Worm (Caenorhabditis elegans) whole organism, young adult: Measurements from ENCODE around the gene eas-1.

ENCODE experiments used
- B0019.2 ChIP-seq: fragments of 200-800 bp; sonication (Bioruptor generic); conservative IDR thresholded peaks from 2 replicates; pipeline ENCODE4 v1.3.6; 2022; ENCODE audit warnings: missing genetic modification reagents, missing genetic modification characterization, missing compliant biosample characterization
- D2030.7 ChIP-seq: fragments of 200-800 bp; sonication (Bioruptor generic); IDR thresholded peaks from 2 replicates; pipeline ENCODE4 v1.3.6; 2022; ENCODE audit warnings: missing genetic modification reagents, missing genetic modification characterization, missing compliant biosample characterization
- F10E7.11 ChIP-seq: sonication (generic microtip); optimal IDR thresholded peaks from 2 replicates; lab custom pipeline; 2017; ENCODE audit warnings: mild to moderate bottlenecking, missing genetic modification characterization, moderate library complexity, missing compliant biosample characterization
- F22D6.2 ChIP-seq: sonication (generic microtip); optimal IDR thresholded peaks from 2 replicates; lab custom pipeline; 2016; ENCODE audit warnings: mild to moderate bottlenecking, missing genetic modification characterization, missing compliant biosample characterization
- F49E8.2 ChIP-seq: sonication (generic microtip); optimal IDR thresholded peaks from 3 replicates; lab custom pipeline; 2017; ENCODE audit warnings: missing genetic modification characterization, mild to moderate bottlenecking, missing compliant biosample characterization, antibody characterized with exemption, moderate library complexity; ENCODE audit not compliant: insufficient read depth
- F57C9.4 ChIP-seq: sonication (generic microtip); optimal IDR thresholded peaks from 2 replicates; lab custom pipeline; 2017; ENCODE audit warnings: mild to moderate bottlenecking, missing genetic modification characterization, missing compliant biosample characterization
- K11D2.4 ChIP-seq: fragments of 200-800 bp; sonication (Bioruptor generic); IDR thresholded peaks from 2 replicates; pipeline ENCODE4 v1.3.6; 2022; ENCODE audit warnings: missing genetic modification reagents, missing genetic modification characterization, missing compliant biosample characterization
- Y53F4B.3 ChIP-seq: fragments of 200-800 bp; sonication (Bioruptor generic); IDR thresholded peaks from 2 replicates; pipeline ENCODE4 v1.3.6; 2022; ENCODE audit warnings: missing genetic modification reagents, missing genetic modification characterization, missing compliant biosample characterization
- Y95B8A.8 ChIP-seq: fragments of 200-800 bp; sonication (Bioruptor generic); IDR thresholded peaks from 2 replicates; pipeline ENCODE4 v1.3.6; 2022; ENCODE audit warnings: missing genetic modification reagents, missing genetic modification characterization, missing compliant biosample characterization
- aptf-3 ChIP-seq: fragments of 200-800 bp; sonication (Bioruptor generic); IDR thresholded peaks from 2 replicates; pipeline ENCODE4 v1.3.6; 2022; ENCODE audit warnings: missing genetic modification characterization, missing compliant biosample characterization
- athp-1 ChIP-seq: sonication (generic microtip); optimal IDR thresholded peaks from 2 replicates; lab custom pipeline; 2017; ENCODE audit warnings: mild to moderate bottlenecking, missing genetic modification characterization, missing compliant biosample characterization
- ceh-27 ChIP-seq: fragments of 200-800 bp; sonication (Bioruptor generic); optimal IDR thresholded peaks from 2 replicates; lab custom pipeline; 2018; ENCODE audit warnings: mild to moderate bottlenecking, missing genetic modification characterization, moderate library complexity, missing compliant biosample characterization
- ceh-91 ChIP-seq: fragments of 200-800 bp; sonication (Bioruptor generic); IDR thresholded peaks from 2 replicates; pipeline ENCODE4 v1.3.6; 2022; ENCODE audit warnings: missing genetic modification reagents, missing genetic modification characterization, missing compliant biosample characterization
- efl-1 ChIP-seq: fragments of 150-350 bp; optimal IDR thresholded peaks from 2 replicates; lab custom pipeline; 2014; ENCODE audit warnings: missing biosample characterization, missing genetic modification reagents, missing genetic modification characterization
- egl-44 ChIP-seq: fragments of 200-800 bp; sonication (Bioruptor generic); IDR thresholded peaks from 2 replicates; pipeline ENCODE4 v1.3.6; 2022; ENCODE audit warnings: missing genetic modification reagents, missing genetic modification characterization, missing compliant biosample characterization
- him-1 ChIP-seq: sonication (generic microtip); optimal IDR thresholded peaks from 2 replicates; lab custom pipeline; 2016; ENCODE audit warnings: missing genotype, missing genetic modification reagents, missing genetic modification characterization, missing compliant biosample characterization
- hlh-26 ChIP-seq: fragments of 200-800 bp; sonication (Bioruptor generic); conservative IDR thresholded peaks from 2 replicates; pipeline ENCODE4 v1.3.6; 2022; ENCODE audit warnings: missing genetic modification reagents, missing genetic modification characterization, missing compliant biosample characterization
- hmg-1.2 ChIP-seq: fragments of 200-800 bp; sonication (Bioruptor generic); IDR thresholded peaks from 2 replicates; pipeline ENCODE4 v1.3.6; 2022; ENCODE audit warnings: missing genetic modification reagents, missing genetic modification characterization, missing compliant biosample characterization
- hrde-1 ChIP-seq: sonication (generic microtip); optimal IDR thresholded peaks from 2 replicates; lab custom pipeline; 2016; ENCODE audit warnings: missing genetic modification characterization, mild to moderate bottlenecking, missing compliant biosample characterization, moderate library complexity, missing genotype, missing genetic modification reagents, borderline replicate concordance
- hsf-1 ChIP-seq: fragments of 200-800 bp; sonication (Bioruptor generic); IDR thresholded peaks from 2 replicates; pipeline ENCODE4 v1.3.6; 2022; ENCODE audit warnings: missing genetic modification reagents, missing genetic modification characterization, missing compliant biosample characterization
- let-607 ChIP-seq, 2 experiments: fragments of 200-800 bp in 1 of 2; sonication (Bioruptor generic) in 1 of 2; sonication (generic microtip) in 1 of 2; optimal IDR thresholded peaks; 2 replicates each; lab custom pipeline; 2016 to 2018; ENCODE audit warnings: mild to moderate bottlenecking in 2 of 2, missing compliant biosample characterization in 2 of 2, missing genetic modification characterization in 2 of 2, moderate library complexity in 2 of 2, missing genotype in 1 of 2
- lsl-1 ChIP-seq: fragments of 200-800 bp; sonication (Bioruptor generic); optimal IDR thresholded peaks from 2 replicates; lab custom pipeline; 2018; ENCODE audit warnings: mild to moderate bottlenecking, missing genetic modification characterization, moderate library complexity, missing compliant biosample characterization
- lsy-27 ChIP-seq: sonication (generic microtip); optimal IDR thresholded peaks from 2 replicates; lab custom pipeline; 2017; ENCODE audit warnings: missing genetic modification characterization, mild to moderate bottlenecking, missing compliant biosample characterization, antibody characterized with exemption, missing genotype, borderline replicate concordance; ENCODE audit not compliant: insufficient read depth
- madf-3 ChIP-seq: fragments of 200-800 bp; sonication (Bioruptor generic); IDR thresholded peaks from 2 replicates; pipeline ENCODE4 v1.3.6; 2022; ENCODE audit warnings: missing genetic modification reagents, missing genetic modification characterization, missing compliant biosample characterization
- madf-6 ChIP-seq: fragments of 200-800 bp; sonication (Bioruptor generic); IDR thresholded peaks from 2 replicates; pipeline ENCODE4 v1.3.6; 2022; ENCODE audit warnings: missing genetic modification reagents, missing genetic modification characterization, missing compliant biosample characterization
- madf-8 ChIP-seq: fragments of 200-800 bp; sonication (Bioruptor generic); conservative IDR thresholded peaks from 2 replicates; pipeline ENCODE4 v1.3.6; 2022; ENCODE audit warnings: missing genetic modification reagents, missing genetic modification characterization, missing compliant biosample characterization
- mcd-1 ChIP-seq: fragments of 200-800 bp; sonication (Bioruptor generic); IDR thresholded peaks from 2 replicates; pipeline ENCODE4 v1.3.6; 2022; ENCODE audit warnings: missing genetic modification reagents, missing genetic modification characterization, missing compliant biosample characterization
- mxl-1 ChIP-seq: sonication (generic microtip); optimal IDR thresholded peaks from 2 replicates; lab custom pipeline; 2016; ENCODE audit warnings: missing genetic modification characterization, missing compliant biosample characterization
- nhr-120 ChIP-seq: fragments of 200-800 bp; sonication (Bioruptor generic); IDR thresholded peaks from 2 replicates; pipeline ENCODE4 v1.3.6; 2022; ENCODE audit warnings: missing genetic modification characterization, missing compliant biosample characterization
- nhr-80 ChIP-seq: sonication (generic microtip); optimal IDR thresholded peaks from 2 replicates; lab custom pipeline; 2016; ENCODE audit warnings: missing genetic modification characterization, missing compliant biosample characterization
- pha-4 ChIP-seq: fragments of 150-350 bp; sonication (generic microtip); optimal IDR thresholded peaks from 2 replicates; lab custom pipeline; 2014; ENCODE audit warnings: missing biosample characterization, missing genetic modification reagents, missing genetic modification characterization
- rpc-1 ChIP-seq, 2 experiments: fragments of 150-350 bp in 1 of 2; sonication (generic microtip) in 1 of 2; optimal IDR thresholded peaks; 2 replicates each; lab custom pipeline; 2014 to 2018; ENCODE audit warnings: missing biosample characterization in 1 of 2, missing genetic modification characterization in 1 of 2, missing genetic modification reagents in 1 of 2, missing genotype in 1 of 2
- snpc-3.4 ChIP-seq: sonication (generic microtip); optimal IDR thresholded peaks from 2 replicates; lab custom pipeline; 2017; ENCODE audit warnings: missing genetic modification characterization, mild to moderate bottlenecking, missing compliant biosample characterization, antibody characterized with exemption, moderate library complexity, missing genotype, missing genetic modification reagents
- snpc-4 ChIP-seq, 5 experiments: fragments of 150-350 bp in 1 of 5; sonication (generic microtip) in 4 of 5; optimal IDR thresholded peaks; 2 replicates each; lab custom pipeline; 2014 to 2018; ENCODE audit warnings: missing genetic modification characterization in 5 of 5, missing biosample characterization in 3 of 5, antibody characterized with exemption in 2 of 5, mild to moderate bottlenecking in 2 of 5, missing compliant biosample characterization in 2 of 5, missing genotype in 2 of 5, moderate library complexity in 2 of 5, missing genetic modification reagents in 1 of 5
- somi-1 ChIP-seq: fragments of 200-800 bp; sonication (Bioruptor generic); optimal IDR thresholded peaks from 2 replicates; lab custom pipeline; 2018; ENCODE audit warnings: mild to moderate bottlenecking, missing genetic modification characterization, missing compliant biosample characterization
- sptf-2 ChIP-seq: fragments of 200-800 bp; sonication (Bioruptor generic); optimal IDR thresholded peaks from 2 replicates; lab custom pipeline; 2018; ENCODE audit warnings: mild to moderate bottlenecking, missing genetic modification characterization, missing compliant biosample characterization
- tbx-9 ChIP-seq: sonication (generic microtip); optimal IDR thresholded peaks from 2 replicates; lab custom pipeline; 2016; ENCODE audit warnings: borderline replicate concordance, missing genetic modification characterization, inconsistent platforms, missing compliant biosample characterization
- xnd-1 ChIP-seq: sonication (generic microtip); optimal IDR thresholded peaks from 2 replicates; lab custom pipeline; 2016; ENCODE audit warnings: missing genotype, missing genetic modification reagents, missing genetic modification characterization, missing compliant biosample characterization
- ztf-28 ChIP-seq: fragments of 200-800 bp; sonication (Bioruptor generic); IDR thresholded peaks from 2 replicates; pipeline ENCODE4 v1.3.6; 2022; ENCODE audit warnings: missing genetic modification reagents, missing genetic modification characterization, missing compliant biosample characterization
- ztf-6 ChIP-seq: fragments of 200-800 bp; sonication (Bioruptor generic); IDR thresholded peaks from 2 replicates; pipeline ENCODE4 v1.3.6; 2022; ENCODE audit warnings: missing genetic modification reagents, missing genetic modification characterization, missing compliant biosample characterization

eas-1 gene

DNA sequence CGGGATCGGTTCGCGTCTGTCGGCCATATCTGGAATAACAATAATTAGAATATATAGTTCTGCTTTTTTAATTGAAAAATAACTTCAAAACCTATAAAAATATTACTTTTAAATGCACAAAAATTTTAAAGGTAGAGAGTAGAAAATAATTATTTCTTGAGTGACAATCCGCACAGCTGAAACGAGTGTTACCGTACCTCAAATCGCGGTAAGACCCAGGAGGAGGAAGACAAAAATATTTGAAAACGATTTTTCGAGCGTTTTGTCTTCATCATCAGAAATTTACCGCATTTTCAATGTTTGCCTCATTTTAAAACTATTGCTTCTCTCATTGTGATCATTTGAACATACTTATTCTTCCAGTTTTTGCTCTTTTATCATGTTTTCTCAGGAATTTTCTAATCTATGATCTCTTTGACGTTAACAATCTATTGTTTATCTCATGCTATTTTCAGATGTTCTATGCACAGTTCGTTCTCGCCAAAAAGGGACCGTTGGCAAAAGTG is 41.9 kb upstream of the eas-1 start, which contains the start of the genes rpn-5 and scc-1 (continued):
- no peak for TF ChIP-seq somi-1 (GFP tag; lab: Kevin White, UChicago)
- no peak for TF ChIP-seq K11D2.4
- peak; percentile 25 for TF ChIP-seq rpc-1 (optimal IDR thresholded peaks at IDR 0.05; lab: Kevin White, UChicago)
- TF ChIP-seq rpc-1 (tag; optimal IDR thresholded peaks at IDR 0.05; lab: Kevin White, UChicago) = no peak
- no peak for TF ChIP-seq nhr-120
- peak; percentile 26; the same call in 1 of the 2 replicates for TF ChIP-seq hmg-1.2
- peak; percentile 76 for TF ChIP-seq efl-1 (GFP tag; lab: Kevin White, UChicago)
- TF ChIP-seq ceh-27 = no peak
- TF ChIP-seq hsf-1 = no peak
- TF ChIP-seq madf-3 (GFP tag; lab: Robert Waterston, UW) = no peak
- TF ChIP-seq snpc-3.4 (tag; lab: Kevin White, UChicago) = peak; percentile 43
- TF ChIP-seq lsy-27 (tag; lab: Kevin White, UChicago) = no peak
- TF ChIP-seq B0019.2 (GFP tag; lab: Robert Waterston, UW) = no peak
- no peak for TF ChIP-seq egl-44
- no peak for TF ChIP-seq ceh-91
- TF ChIP-seq ztf-6 (GFP tag; lab: Robert Waterston, UW) = no peak
- TF ChIP-seq let-607 (tag; optimal IDR thresholded peaks at IDR 0.05; lab: Kevin White, UChicago) = peak in 1 of 2 experiments; percentile 4
- TF ChIP-seq F22D6.2 (tag; lab: Kevin White, UChicago) = no peak
- TF ChIP-seq D2030.7 (GFP tag; lab: Robert Waterston, UW) = peak; percentile 61
- no peak for TF ChIP-seq tbx-9 (tag; lab: Kevin White, UChicago)
- TF ChIP-seq mcd-1 (GFP tag; lab: Robert Waterston, UW) = peak; percentile 46; the same call in 1 of the 2 replicates
- TF ChIP-seq hrde-1 (tag; lab: Kevin White, UChicago) = no peak
- TF ChIP-seq madf-8 (GFP tag; lab: Robert Waterston, UW) = peak; percentile 46
- TF ChIP-seq aptf-3 (GFP tag; lab: Robert Waterston, UW) = no peak
- no peak for TF ChIP-seq ztf-28 (GFP tag; lab: Robert Waterston, UW)
- no peak for TF ChIP-seq F10E7.11 (tag; lab: Kevin White, UChicago)
- no peak for TF ChIP-seq Y53F4B.3 (GFP tag; lab: Robert Waterston, UW)
- TF ChIP-seq mxl-1 (tag; lab: Kevin White, UChicago) = no peak
- no peak for TF ChIP-seq nhr-80 (tag; lab: Kevin White, UChicago)
- no peak for TF ChIP-seq sptf-2 (GFP tag; lab: Kevin White, UChicago)
- no peak for TF ChIP-seq him-1
- TF ChIP-seq snpc-4 (GFP tag; optimal IDR thresholded peaks at IDR 0.05; lab: Kevin White, UChicago) = peak; percentile 29
- TF ChIP-seq snpc-4 (tag; optimal IDR thresholded peaks at IDR 0.05; lab: Kevin White, UChicago) = peak in 2 of 4 experiments; percentile 24 to 57
- TF ChIP-seq Y95B8A.8 = no peak
- TF ChIP-seq xnd-1 (tag; lab: Kevin White, UChicago) = peak; percentile 60
- TF ChIP-seq F49E8.2 = peak; percentile 49
- TF ChIP-seq F57C9.4 (tag; lab: Kevin White, UChicago) = no peak
- no peak for TF ChIP-seq athp-1 (tag; lab: Kevin White, UChicago)
- peak; percentile 91 for TF ChIP-seq lsl-1 (GFP tag; lab: Kevin White, UChicago)
- TF ChIP-seq pha-4 (tag; lab: Kevin White, UChicago) = peak; percentile 54
- TF ChIP-seq hlh-26 (GFP tag; lab: Robert Waterston, UW) = no peak
- peak; percentile 85 for TF ChIP-seq madf-6 (GFP tag; lab: Robert Waterston, UW)
